Fruit fly (Drosophila melanogaster): ENCODE data around the gene noc.

noc gene

DNA sequence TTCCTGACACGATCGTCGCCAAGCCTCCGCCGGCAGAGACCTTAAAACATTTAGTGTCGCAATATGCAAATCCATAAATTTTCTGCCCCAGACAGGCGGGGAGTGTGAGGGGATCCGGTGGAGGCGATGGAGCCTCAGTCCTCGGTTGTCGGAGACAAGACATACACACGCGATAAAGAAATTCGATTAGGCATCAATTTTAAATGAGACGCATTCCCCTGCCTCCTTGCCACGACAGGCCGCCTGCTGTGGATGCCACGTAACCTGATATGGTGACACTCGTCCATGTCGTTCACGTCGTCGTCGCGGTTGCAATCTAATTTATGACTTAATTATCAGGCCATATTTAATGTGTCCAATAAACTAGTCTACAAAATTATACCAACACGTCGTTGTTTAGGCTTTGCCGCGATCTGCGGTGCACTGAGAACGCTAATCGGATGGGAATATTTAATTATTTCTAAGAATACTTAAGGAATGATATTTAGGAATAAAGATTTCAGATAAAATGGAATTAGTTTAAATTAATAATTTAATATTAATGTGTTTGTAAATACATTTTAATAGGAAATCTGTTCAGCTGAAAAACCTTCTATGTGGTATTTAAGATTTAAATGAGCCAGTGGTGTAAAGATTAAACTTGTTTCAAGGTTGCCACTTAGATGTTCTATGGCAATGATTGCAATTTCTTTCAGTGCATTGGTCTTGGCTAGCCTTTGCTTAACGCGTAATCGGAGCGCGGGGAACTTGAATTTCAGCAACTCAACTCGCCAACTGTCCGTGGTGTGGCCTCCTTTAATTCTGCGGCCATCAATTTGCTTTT, 24.8 kb downstream of the noc start (continued):
- TF ChIP-seq TFAM (GFP tag; optimal IDR thresholded peaks at IDR 0.05) (no peak), CG33213 (GFP tag; optimal IDR thresholded peaks at IDR 0.05) (no peak), btn (GFP tag; optimal IDR thresholded peaks at IDR 0.05) (no peak), CG4617 (GFP tag; optimal IDR thresholded peaks at IDR 0.05; ENCODE audit: borderline replicate concordance) (peak; percentile 3), CG1792 (GFP tag; optimal IDR thresholded peaks at IDR 0.05) (no peak), ro (GFP tag; IDR thresholded peaks at IDR 0.05) (peak; percentile 12; the same call in 1 of the 2 replicates), CG30020 (tag; optimal IDR thresholded peaks at IDR 0.05) (no peak), CG14965 (GFP tag; optimal IDR thresholded peaks at IDR 0.05; ENCODE audit: borderline replicate concordance) (no peak), CG13123 (GFP tag; optimal IDR thresholded peaks at IDR 0.05) (no peak), CG4404 (GFP tag; IDR thresholded peaks at IDR 0.05) (no peak), peb (GFP tag; IDR thresholded peaks at IDR 0.05) (no peak), CG32767 (GFP tag; IDR thresholded peaks at IDR 0.05) (peak; percentile 81), CG3281 (GFP tag; optimal IDR thresholded peaks at IDR 0.05) (peak; percentile 28), fd64A (GFP tag; optimal IDR thresholded peaks at IDR 0.05) (no peak), Rfx (GFP tag; IDR thresholded peaks at IDR 0.05) (no peak), CG11085 (GFP tag; IDR thresholded peaks at IDR 0.05) (no peak), kay (GFP tag; optimal IDR thresholded peaks at IDR 0.05) (no peak), vfl (GFP tag; optimal IDR thresholded peaks at IDR 0.05) (no peak), dan (GFP tag; IDR thresholded peaks at IDR 0.05) (no peak), CG11247 (GFP tag; IDR thresholded peaks at IDR 0.05) (no peak), chm (GFP tag; IDR thresholded peaks at IDR 0.05) (no peak), CG4707 (GFP tag; optimal IDR thresholded peaks at IDR 0.05) (no peak), CG9437 (GFP tag; optimal IDR thresholded peaks at IDR 0.05) (peak; percentile 58), dimm (GFP tag; IDR thresholded peaks at IDR 0.05) (no peak), Dref (GFP tag; IDR thresholded peaks at IDR 0.05) (no peak), CG12659 (GFP tag; optimal IDR thresholded peaks at IDR 0.05) (peak; percentile 51), gcm (GFP tag; optimal IDR thresholded peaks at IDR 0.05) (peak; percentile 60), jigr1 (GFP tag; IDR thresholded peaks at IDR 0.05) (0 out of 3 replicates have a peak, but pooled peaks have one; percentile 31), mirr (GFP tag; optimal IDR thresholded peaks at IDR 0.05) (peak; percentile 15), Spps (tag; optimal IDR thresholded peaks at IDR 0.05) (peak; percentile 62), nerfin-1 (tag; optimal IDR thresholded peaks at IDR 0.05) (peak; percentile 52), CG10147 (GFP tag; optimal IDR thresholded peaks at IDR 0.05) (peak; percentile 36), CG11723 (GFP tag; optimal IDR thresholded peaks at IDR 0.05) (peak; percentile 33), E2f1 (GFP tag; IDR thresholded peaks at IDR 0.05) (peak; percentile 55), CG16863 (GFP tag; optimal IDR thresholded peaks at IDR 0.05) (no peak), Rx (GFP tag; IDR thresholded peaks at IDR 0.05) (0 out of 2 replicates have a peak, but pooled peaks have one; percentile 30), Poxn (GFP tag; IDR thresholded peaks at IDR 0.05) (no peak), Mes4 (GFP tag; optimal IDR thresholded peaks at IDR 0.05) (no peak), gro (GFP tag; optimal IDR thresholded peaks at IDR 0.05) (no peak), tup (GFP tag; optimal IDR thresholded peaks at IDR 0.05) (no peak), Nf-YA (GFP tag; IDR thresholded peaks at IDR 0.05) (no peak), Deaf1 (tag; optimal IDR thresholded peaks at IDR 0.05) (no peak), schlank (tag; optimal IDR thresholded peaks at IDR 0.05) (no peak), H2.0 (GFP tag; IDR thresholded peaks at IDR 0.05) (no peak), crp (GFP tag; optimal IDR thresholded peaks at IDR 0.05) (peak in 1 of 2 experiments; percentile 12), CG6791 (GFP tag; IDR thresholded peaks at IDR 0.05; ENCODE audit: partially characterized antibody) (no peak), fru (optimal IDR thresholded peaks at IDR 0.05) (no peak), CG6689 (GFP tag; IDR thresholded peaks at IDR 0.05) (peak; percentile 67), Pdp1 (GFP tag; optimal IDR thresholded peaks at IDR 0.05) (peak in 1 of 2 experiments; percentile 83), lola (GFP tag; optimal IDR thresholded peaks at IDR 0.05) (peak in 1 of 3 experiments; percentile 78)

Measured in whole organism, embryonic.